ENCODE assay signal across 6 fruit fly cellular contexts in genomic region chr3L:10878842-10879241, dm6.
TF ChIP-seq lines count a peak whose summit lies in the region.

TSS of gene CG6418 (minus strand) at chr3L:10879037.
TSS of gene Blos4 (plus strand) at chr3L:10879085.

- TF ChIP-seq CTCF in S2 (optimal IDR thresholded peaks at IDR 0.05; lab: Kevin White, UChicago): peak; percentile 12 to 13
- TF ChIP-seq CTCF in whole organism, embryonic (GFP tag; optimal IDR thresholded peaks at IDR 0.05; lab: Kevin White, UChicago): no peak

TF ChIP-seq in whole organism, adult, 20 proteins besides CTCF, POLR2A, EP300 and RAD21:
- TF ChIP-seq toe (GFP tag; optimal IDR thresholded peaks at IDR 0.05; lab: Kevin White, UChicago) (no peak), ovo (GFP tag; optimal IDR thresholded peaks at IDR 0.05; lab: Kevin White, UChicago) (no peak), Hr96 (GFP tag; optimal IDR thresholded peaks at IDR 0.05; lab: Kevin White, UChicago) (no peak), bab1 (GFP tag; optimal IDR thresholded peaks at IDR 0.05; lab: Kevin White, UChicago) (peak; percentile 53), CG7045 (GFP tag; optimal IDR thresholded peaks at IDR 0.05; lab: Kevin White, UChicago) (no peak)

TF ChIP-seq in whole organism, embryonic, 481 proteins besides CTCF, POLR2A, EP300 and RAD21 (continues in another document):
- peak; percentile 96 for TF ChIP-seq stwl (tag; optimal IDR thresholded peaks at IDR 0.05; lab: Kevin White, UChicago)
- TF ChIP-seq unc-4 (GFP tag; IDR thresholded peaks at IDR 0.05; lab: Robert Waterston, UW; ENCODE audit: partially characterized antibody): 0 out of 2 replicates have a peak, but pooled peaks have one; percentile 32
- TF ChIP-seq Myb (GFP tag; optimal IDR thresholded peaks at IDR 0.05; lab: Kevin White, UChicago): peak; percentile 49
- peak; percentile 95 for TF ChIP-seq CG4617 (GFP tag; optimal IDR thresholded peaks at IDR 0.05; lab: Kevin White, UChicago; ENCODE audit: borderline replicate concordance)
- peak; percentile 46 for TF ChIP-seq HmgZ (tag; optimal IDR thresholded peaks at IDR 0.05; lab: Kevin White, UChicago)
- TF ChIP-seq CG3847 (GFP tag; IDR thresholded peaks at IDR 0.05; lab: Robert Waterston, UW): peak; percentile 60
- peak; percentile 2 for TF ChIP-seq jumu (GFP tag; optimal IDR thresholded peaks at IDR 0.05; lab: Kevin White, UChicago)
- no peak for TF ChIP-seq CG13123 (GFP tag; optimal IDR thresholded peaks at IDR 0.05; lab: Kevin White, UChicago)
- TF ChIP-seq Dp (GFP tag; optimal IDR thresholded peaks at IDR 0.05; lab: Kevin White, UChicago): peak; percentile 77
- TF ChIP-seq Ssrp (tag; optimal IDR thresholded peaks at IDR 0.05; lab: Kevin White, UChicago): no peak
- TF ChIP-seq nmo (GFP tag; optimal IDR thresholded peaks at IDR 0.05; lab: Kevin White, UChicago): peak; percentile 41
- peak; percentile 17 for TF ChIP-seq Sry-δ (GFP tag; optimal IDR thresholded peaks at IDR 0.05; lab: Kevin White, UChicago)
- peak; percentile 13 for TF ChIP-seq CG8924 (tag; optimal IDR thresholded peaks at IDR 0.05; lab: Kevin White, UChicago)
- TF ChIP-seq vvl (GFP tag; IDR thresholded peaks at IDR 0.05; lab: Robert Waterston, UW): no peak
- peak; percentile 47; the same call in 1 of the 4 replicates for TF ChIP-seq Dll (GFP tag; IDR thresholded peaks at IDR 0.05; lab: Robert Waterston, UW; ENCODE audit: partially characterized antibody)
- peak; percentile 54; the same call in 1 of the 2 replicates for TF ChIP-seq ato (GFP tag; IDR thresholded peaks at IDR 0.05; lab: Robert Waterston, UW; ENCODE audit: partially characterized antibody)
- no peak for TF ChIP-seq CG15073 (GFP tag; optimal IDR thresholded peaks at IDR 0.05; lab: Kevin White, UChicago)
- peak; percentile 62 for TF ChIP-seq CG13287 (GFP tag; IDR thresholded peaks at IDR 0.05; lab: Robert Waterston, UW; ENCODE audit: partially characterized antibody)
- TF ChIP-seq MBD-R2 (GFP tag; IDR thresholded peaks at IDR 0.05; lab: Robert Waterston, UW): peak; percentile 97

TF ChIP-seq in whole organism, prepupa, 60 proteins besides CTCF, POLR2A, EP300 and RAD21:
- TF ChIP-seq CG6808 (GFP tag; optimal IDR thresholded peaks at IDR 0.05; lab: Kevin White, UChicago) (no peak), Sox14 (GFP tag; optimal IDR thresholded peaks at IDR 0.05; lab: Kevin White, UChicago) (peak; percentile 11), Ets21C (GFP tag; optimal IDR thresholded peaks at IDR 0.05; lab: Kevin White, UChicago) (no peak), ss (GFP tag; optimal IDR thresholded peaks at IDR 0.05; lab: Kevin White, UChicago) (no peak), CG11294 (GFP tag; IDR thresholded peaks at IDR 0.05; lab: Robert Waterston, UW) (no peak), Ets96B (tag; optimal IDR thresholded peaks at IDR 0.05; lab: Kevin White, UChicago) (no peak), fkh (GFP tag; optimal IDR thresholded peaks at IDR 0.05; lab: Kevin White, UChicago) (no peak), Lpt (GFP tag; optimal IDR thresholded peaks at IDR 0.05; lab: Kevin White, UChicago) (no peak), Hr38 (GFP tag; optimal IDR thresholded peaks at IDR 0.05; lab: Kevin White, UChicago) (no peak), Blimp-1 (GFP tag; optimal IDR thresholded peaks at IDR 0.05; lab: Kevin White, UChicago) (peak; percentile 79), CG3919 (GFP tag; optimal IDR thresholded peaks at IDR 0.05; lab: Kevin White, UChicago) (no peak)

TF ChIP-seq in whole organism, pupa, 21 proteins besides CTCF, POLR2A, EP300 and RAD21:
- TF ChIP-seq D1 (tag; optimal IDR thresholded peaks at IDR 0.05; lab: Kevin White, UChicago): no peak
- TF ChIP-seq Ets98B (GFP tag; IDR thresholded peaks at IDR 0.05; lab: Robert Waterston, UW): no peak
- TF ChIP-seq CG4496 (GFP tag; IDR thresholded peaks at IDR 0.05; lab: Robert Waterston, UW): 0 out of 3 replicates have a peak, but pooled peaks have one; percentile 20
- TF ChIP-seq gl (tag; optimal IDR thresholded peaks at IDR 0.05; lab: Kevin White, UChicago): no peak
- TF ChIP-seq CG14655 (GFP tag; optimal IDR thresholded peaks at IDR 0.05; lab: Kevin White, UChicago): no peak
- no peak for TF ChIP-seq CG34367 (tag; optimal IDR thresholded peaks at IDR 0.05; lab: Kevin White, UChicago)
- TF ChIP-seq Pif1B (GFP tag; optimal IDR thresholded peaks at IDR 0.05; lab: Kevin White, UChicago): no peak
- TF ChIP-seq CG32121 (GFP tag; IDR thresholded peaks at IDR 0.05; lab: Robert Waterston, UW): no peak
- TF ChIP-seq CG8301 (tag; optimal IDR thresholded peaks at IDR 0.05; lab: Kevin White, UChicago): no peak
TF ChIP-seq in whole organism, pupa: peak in this region for 1.

TF ChIP-seq in whole organism, wandering third instar larva, 38 proteins besides CTCF, POLR2A, EP300 and RAD21:
- TF ChIP-seq psq (GFP tag; optimal IDR thresholded peaks at IDR 0.05; lab: Kevin White, UChicago) (no peak), Jra (GFP tag; optimal IDR thresholded peaks at IDR 0.05; lab: Kevin White, UChicago) (no peak), Dfd (GFP tag; optimal IDR thresholded peaks at IDR 0.05; lab: Kevin White, UChicago) (no peak), lola (GFP tag; optimal IDR thresholded peaks at IDR 0.05; lab: Kevin White, UChicago) (no peak), brk (GFP tag; optimal IDR thresholded peaks at IDR 0.05; lab: Kevin White, UChicago) (no peak), usp (GFP tag; optimal IDR thresholded peaks at IDR 0.05; lab: Kevin White, UChicago) (no peak), Hnf4 (GFP tag; optimal IDR thresholded peaks at IDR 0.05; lab: Kevin White, UChicago) (no peak), Rel (GFP tag; optimal IDR thresholded peaks at IDR 0.05; lab: Kevin White, UChicago) (no peak), Rel (tag; optimal IDR thresholded peaks at IDR 0.05; lab: Kevin White, UChicago) (peak; percentile 17), ey (GFP tag; optimal IDR thresholded peaks at IDR 0.05; lab: Kevin White, UChicago) (no peak), Dif (GFP tag; optimal IDR thresholded peaks at IDR 0.05; lab: Kevin White, UChicago; ENCODE audit: partially characterized antibody) (no peak), Mio (GFP tag; optimal IDR thresholded peaks at IDR 0.05; lab: Kevin White, UChicago) (no peak), h (GFP tag; optimal IDR thresholded peaks at IDR 0.05; lab: Kevin White, UChicago) (no peak), Sp1 (GFP tag; optimal IDR thresholded peaks at IDR 0.05; lab: Kevin White, UChicago) (no peak), Hr83 (GFP tag; optimal IDR thresholded peaks at IDR 0.05; lab: Kevin White, UChicago; ENCODE audit: poor library complexity, severe bottlenecking) (no peak), Vsx2 (GFP tag; optimal IDR thresholded peaks at IDR 0.05; lab: Kevin White, UChicago; ENCODE audit: partially characterized antibody) (peak; percentile 93), Myc (optimal IDR thresholded peaks at IDR 0.05; lab: Kevin White, UChicago) (no peak), rgr (GFP tag; optimal IDR thresholded peaks at IDR 0.05; lab: Kevin White, UChicago) (peak; percentile 91), tai (GFP tag; optimal IDR thresholded peaks at IDR 0.05; lab: Kevin White, UChicago) (no peak), foxo (GFP tag; optimal IDR thresholded peaks at IDR 0.05; lab: Kevin White, UChicago) (no peak), pan (optimal IDR thresholded peaks at IDR 0.05; lab: Kevin White, UChicago) (no peak), N (GFP tag; optimal IDR thresholded peaks at IDR 0.05; lab: Kevin White, UChicago) (no peak), CG32264 (GFP tag; optimal IDR thresholded peaks at IDR 0.05; lab: Kevin White, UChicago) (no peak), sv (GFP tag; optimal IDR thresholded peaks at IDR 0.05; lab: Kevin White, UChicago) (no peak), fru (GFP tag; optimal IDR thresholded peaks at IDR 0.05; lab: Kevin White, UChicago) (no peak)
